Worm (Caenorhabditis elegans) whole organism, L1 larva: ENCODE data around the gene nas-22.
"Not testable (repeated sequence)": the region's sequence is repeated elsewhere in the genome, so short reads cannot be mapped to it uniquely, and the experiment has no call there.

Experiments used
- aly-2 ChIP-seq: fragments of 150-350 bp; optimal IDR thresholded peaks from 2 replicates; lab custom pipeline; 2014; ENCODE audit warnings: missing biosample characterization, missing genetic modification characterization
- ceh-82 ChIP-seq, 3 experiments: fragments of 150-350 bp in 1 of 3; sonication (generic microtip) in 2 of 3; optimal IDR thresholded peaks; 2 replicates each; lab custom pipeline; 2014 to 2017; ENCODE audit warnings: missing biosample characterization in 3 of 3, missing genetic modification characterization in 3 of 3
- egl-27 ChIP-seq, 2 experiments: fragments of 150-350 bp in 1 of 2; sonication (generic microtip); optimal IDR thresholded peaks; 3 replicates each; lab custom pipeline; 2017 to 2018; ENCODE audit warnings: missing biosample characterization in 2 of 2, missing genetic modification characterization in 2 of 2, missing genetic modification reagents in 2 of 2
- lin-13 ChIP-seq: fragments of 150-350 bp; optimal IDR thresholded peaks from 2 replicates; lab custom pipeline; 2014; ENCODE audit warnings: missing biosample characterization, missing genetic modification reagents, missing genetic modification characterization
- lin-39 ChIP-seq: fragments of 150-350 bp; optimal IDR thresholded peaks from 2 replicates; lab custom pipeline; 2014; ENCODE audit warnings: missing biosample characterization, missing genetic modification reagents, missing genetic modification characterization
- nhr-11 ChIP-seq: fragments of 150-350 bp; optimal IDR thresholded peaks from 2 replicates; lab custom pipeline; 2014; ENCODE audit warnings: missing biosample characterization, missing genetic modification characterization
- nhr-237 ChIP-seq: fragments of 150-350 bp; optimal IDR thresholded peaks from 2 replicates; lab custom pipeline; 2014; ENCODE audit warnings: missing biosample characterization, missing genetic modification characterization
- unc-30 ChIP-seq: sonication (generic microtip); optimal IDR thresholded peaks from 2 replicates; lab custom pipeline; 2017; ENCODE audit warnings: missing biosample characterization, missing genetic modification characterization
- zip-4 ChIP-seq: fragments of 200-800 bp; sonication (Bioruptor generic); optimal IDR thresholded peaks from 2 replicates; lab custom pipeline; 2018; ENCODE audit warnings: mild to moderate bottlenecking, missing genetic modification characterization, moderate library complexity, missing compliant biosample characterization
- ztf-11 ChIP-seq, 2 experiments: sonication (generic microtip); optimal IDR thresholded peaks; 2 replicates each; lab custom pipeline; 2016 to 2017; ENCODE audit warnings: missing genetic modification characterization in 2 of 2, missing biosample characterization in 1 of 2, missing compliant biosample characterization in 1 of 2
- ztf-4 ChIP-seq: fragments of 150-350 bp; optimal IDR thresholded peaks from 2 replicates; lab custom pipeline; 2014; ENCODE audit warnings: missing biosample characterization, missing genetic modification characterization

ce11 chrV:11480734-11481133 lies 6.2 kb downstream of the nas-22 start, which contains the start of gene T11F9.14:
- not testable (repeated sequence) for TF ChIP-seq ztf-4; zip-4; nhr-11 (tag; lab: Kevin White, UChicago); ceh-82 (tag; optimal IDR thresholded peaks at IDR 0.05; lab: Kevin White, UChicago); nhr-237 (tag; lab: Kevin White, UChicago); egl-27 (tag; optimal IDR thresholded peaks at IDR 0.05; lab: Kevin White, UChicago); aly-2 (tag; lab: Kevin White, UChicago); unc-30 (tag; lab: Kevin White, UChicago); lin-13; lin-39 (tag; lab: Kevin White, UChicago); ztf-11 (tag; optimal IDR thresholded peaks at IDR 0.05; lab: Kevin White, UChicago)
